Fruit fly (Drosophila melanogaster): ENCODE results near the gene CG15695.
A peak's percentile ranks its signal among the peaks of the same experiment; 100 is the strongest.

The CG15695 gene

dm6 chr3R:20841840-20842239, at the start of gene CG15695:
CG15695 (plus strand) TSS chr3R:20842140.
- TF ChIP-seq usp (GFP tag; optimal IDR thresholded peaks at IDR 0.05) (no peak), EcR (GFP tag; optimal IDR thresholded peaks at IDR 0.05) (no peak), Dll (optimal IDR thresholded peaks at IDR 0.05) (no peak), pan (optimal IDR thresholded peaks at IDR 0.05) (no peak), psq (optimal IDR thresholded peaks at IDR 0.05) (no peak), CG8478 (optimal IDR thresholded peaks at IDR 0.05) (no peak)

- TF ChIP-seq usp (GFP tag; optimal IDR thresholded peaks at IDR 0.05), result no peak
- TF ChIP-seq psq (optimal IDR thresholded peaks at IDR 0.05), result no peak
- TF ChIP-seq EcR (GFP tag; optimal IDR thresholded peaks at IDR 0.05), result no peak
- TF ChIP-seq pan (optimal IDR thresholded peaks at IDR 0.05), result no peak
- TF ChIP-seq CG8478 (optimal IDR thresholded peaks at IDR 0.05), result no peak
- no peak for TF ChIP-seq Dll (optimal IDR thresholded peaks at IDR 0.05)
Observed at dm6 chr3R:20796949-20797348, 45.0 kb upstream of the CG15695 start.

- TF ChIP-seq pan (optimal IDR thresholded peaks at IDR 0.05) (no peak), usp (GFP tag; optimal IDR thresholded peaks at IDR 0.05) (no peak), psq (optimal IDR thresholded peaks at IDR 0.05) (no peak), EcR (GFP tag; optimal IDR thresholded peaks at IDR 0.05) (no peak), CG8478 (optimal IDR thresholded peaks at IDR 0.05) (no peak), Dll (optimal IDR thresholded peaks at IDR 0.05) (no peak)
Observed at dm6 chr3R:20802253-20802652, 39.7 kb upstream of the CG15695 start.

- TF ChIP-seq CG8478 (optimal IDR thresholded peaks at IDR 0.05) (no peak), pan (optimal IDR thresholded peaks at IDR 0.05) (no peak), EcR (GFP tag; optimal IDR thresholded peaks at IDR 0.05) (no peak), psq (optimal IDR thresholded peaks at IDR 0.05) (no peak), usp (GFP tag; optimal IDR thresholded peaks at IDR 0.05) (no peak), Dll (optimal IDR thresholded peaks at IDR 0.05) (no peak)
Observed at dm6 chr3R:20816008-20816407, 25.9 kb upstream of the CG15695 start, which contains the start of gene Fancd2. Fancd2 (minus strand) TSS chr3R:20816190.

- TF ChIP-seq psq (optimal IDR thresholded peaks at IDR 0.05), result no peak
- no peak for TF ChIP-seq pan (optimal IDR thresholded peaks at IDR 0.05)
- TF ChIP-seq CG8478 (optimal IDR thresholded peaks at IDR 0.05), result no peak
- no peak for TF ChIP-seq Dll (optimal IDR thresholded peaks at IDR 0.05)
- no peak for TF ChIP-seq usp (GFP tag; optimal IDR thresholded peaks at IDR 0.05)
- no peak for TF ChIP-seq EcR (GFP tag; optimal IDR thresholded peaks at IDR 0.05)
Observed at dm6 chr3R:20818237-20818636, 23.7 kb upstream of the CG15695 start.

- TF ChIP-seq usp (GFP tag; optimal IDR thresholded peaks at IDR 0.05) (no peak), CG8478 (optimal IDR thresholded peaks at IDR 0.05) (no peak), EcR (GFP tag; optimal IDR thresholded peaks at IDR 0.05) (no peak), psq (optimal IDR thresholded peaks at IDR 0.05) (no peak), Dll (optimal IDR thresholded peaks at IDR 0.05) (no peak), pan (optimal IDR thresholded peaks at IDR 0.05) (no peak)
Observed at dm6 chr3R:20818689-20819088, 23.3 kb upstream of the CG15695 start, which contains the start of gene CG17270. CG17270 (minus strand) TSS chr3R:20818929.

dm6 chr3R:20821815-20822375, 20.0 kb upstream of the CG15695 start, which contains the start of the genes CG17271 and RpS20:
CG17271 (minus strand) TSS chr3R:20821848.
RpS20 (plus strand) TSS chr3R:20822181.
- TF ChIP-seq usp (GFP tag; optimal IDR thresholded peaks at IDR 0.05), result no peak
- no peak for TF ChIP-seq psq (optimal IDR thresholded peaks at IDR 0.05)
- TF ChIP-seq pan (optimal IDR thresholded peaks at IDR 0.05), result no peak
- no peak for TF ChIP-seq EcR (GFP tag; optimal IDR thresholded peaks at IDR 0.05)
- no peak for TF ChIP-seq Dll (optimal IDR thresholded peaks at IDR 0.05)
- TF ChIP-seq CG8478 (optimal IDR thresholded peaks at IDR 0.05), result no peak

- TF ChIP-seq EcR (GFP tag; optimal IDR thresholded peaks at IDR 0.05), result no peak
- no peak for TF ChIP-seq pan (optimal IDR thresholded peaks at IDR 0.05)
- no peak for TF ChIP-seq usp (GFP tag; optimal IDR thresholded peaks at IDR 0.05)
Observed at dm6 chr3R:20823704-20824454, 18.1 kb upstream of the CG15695 start, which contains the start of gene CG17272. CG17272 (minus strand) TSS chr3R:20824239.

dm6 chr3R:20826929-20827328, 15.0 kb upstream of the CG15695 start:
- no peak for TF ChIP-seq usp (GFP tag; optimal IDR thresholded peaks at IDR 0.05)
- TF ChIP-seq CG8478 (optimal IDR thresholded peaks at IDR 0.05), result no peak
- no peak for TF ChIP-seq Dll (optimal IDR thresholded peaks at IDR 0.05)
- no peak for TF ChIP-seq pan (optimal IDR thresholded peaks at IDR 0.05)
- TF ChIP-seq EcR (GFP tag; optimal IDR thresholded peaks at IDR 0.05), result no peak

dm6 chr3R:20828520-20829415, 13.2 kb upstream of the CG15695 start:
- peak in 1 of 2 experiments; percentile 80 for TF ChIP-seq EcR (GFP tag; optimal IDR thresholded peaks at IDR 0.05)
- peak; percentile 1 for TF ChIP-seq CG8478 (optimal IDR thresholded peaks at IDR 0.05)
- no peak for TF ChIP-seq Dll (optimal IDR thresholded peaks at IDR 0.05)
- no peak for TF ChIP-seq pan (optimal IDR thresholded peaks at IDR 0.05)
- TF ChIP-seq psq (optimal IDR thresholded peaks at IDR 0.05), result no peak
- TF ChIP-seq usp (GFP tag; optimal IDR thresholded peaks at IDR 0.05), result no peak

- TF ChIP-seq pan (optimal IDR thresholded peaks at IDR 0.05) (no peak), psq (optimal IDR thresholded peaks at IDR 0.05) (no peak), usp (GFP tag; optimal IDR thresholded peaks at IDR 0.05) (no peak), CG8478 (optimal IDR thresholded peaks at IDR 0.05) (no peak), Dll (optimal IDR thresholded peaks at IDR 0.05) (no peak), EcR (GFP tag; optimal IDR thresholded peaks at IDR 0.05) (no peak)
Observed at dm6 chr3R:20829416-20830131, 12.4 kb upstream of the CG15695 start.

All from whole organism.